Worm (Caenorhabditis elegans) whole organism, young adult: ENCODE results near the gene F32H5.3.

Experiments used
- aptf-2 ChIP-seq: fragments of 200-800 bp; sonication (Bioruptor generic); conservative IDR thresholded peaks from 2 replicates; pipeline ENCODE4 v1.3.6; 2022; ENCODE audit warnings: missing genetic modification reagents, missing genetic modification characterization, missing compliant biosample characterization
- attf-3 ChIP-seq: fragments of 200-800 bp; sonication (Bioruptor generic); conservative IDR thresholded peaks from 2 replicates; pipeline ENCODE4 v1.3.6; 2022; ENCODE audit warnings: missing genetic modification reagents, missing genetic modification characterization, missing compliant biosample characterization
- bed-2 ChIP-seq: fragments of 200-800 bp; sonication (Bioruptor generic); IDR thresholded peaks from 2 replicates; pipeline ENCODE4 v1.3.6; 2022; ENCODE audit warnings: missing genetic modification reagents, missing genetic modification characterization, missing compliant biosample characterization
- egl-18 ChIP-seq: fragments of 200-800 bp; sonication (Bioruptor generic); IDR thresholded peaks from 2 replicates; pipeline ENCODE4 v1.3.6; 2022; ENCODE audit warnings: missing genetic modification reagents, missing genetic modification characterization, missing compliant biosample characterization
- ztf-18 ChIP-seq: sonication (generic microtip); optimal IDR thresholded peaks from 2 replicates; lab custom pipeline; 2016; ENCODE audit warnings: missing genotype, mild to moderate bottlenecking, missing genetic modification characterization, missing compliant biosample characterization

DNA sequence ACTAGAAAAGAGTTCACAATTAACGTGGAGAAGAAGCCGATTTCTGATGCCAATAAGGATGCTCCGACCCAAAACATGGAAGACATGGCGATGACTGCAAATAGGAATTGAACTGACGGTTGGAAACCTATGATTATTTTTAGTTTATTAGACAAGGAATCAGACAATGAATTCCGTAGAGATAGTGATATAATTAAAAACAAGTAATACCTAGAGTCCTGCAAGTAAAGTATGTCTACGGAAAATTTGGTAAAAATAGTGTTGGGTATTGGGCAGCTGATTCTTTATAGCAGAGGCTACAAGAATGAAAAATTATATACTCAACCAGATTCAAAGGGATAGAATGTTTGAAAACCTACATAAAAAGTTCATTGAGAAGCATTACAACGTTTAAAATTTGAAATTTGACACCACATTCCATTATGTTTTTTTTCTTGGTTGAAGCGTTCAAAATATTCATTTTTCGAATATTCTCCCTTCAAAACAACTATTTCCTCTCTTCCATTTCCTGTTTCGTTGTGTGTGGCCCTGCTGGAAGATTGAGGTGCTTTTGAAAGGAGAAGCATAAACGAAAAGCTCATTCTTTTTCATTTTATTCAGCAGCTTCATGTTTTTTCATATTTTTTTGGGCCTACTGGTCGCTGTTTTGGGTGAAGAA is 19.4 kb upstream of the F32H5.3 start, which contains the start of the genes str-4 and lgc-48:
- TF ChIP-seq ztf-18 (tag; lab: Kevin White, UChicago), result no peak
- TF ChIP-seq attf-3, result no peak
- TF ChIP-seq egl-18 (GFP tag; lab: Robert Waterston, UW), result no peak
- TF ChIP-seq bed-2 (GFP tag; lab: Robert Waterston, UW), result no peak
- TF ChIP-seq aptf-2 (GFP tag; lab: Robert Waterston, UW), result no peak
